Fruit fly (Drosophila melanogaster) whole organism, larva: ENCODE measurements around the gene alpha4GT1.

Experiments used
- noc ChIP-seq: fragments of 200-800 bp; sonication (Bioruptor generic); optimal IDR thresholded peaks from 3 replicates; lab custom pipeline; 2019; ENCODE audit warnings: missing biosample characterization, mild to moderate bottlenecking, missing genetic modification characterization, moderate library complexity

alpha4GT1 gene

dm6 chr2L:3018212-3018611, 4.7 kb downstream of the alpha4GT1 start, which contains the start of the genes CG17224 and CG17264:
CG17224 (minus strand) TSS chr2L:3018308.
CG17264 (plus strand) TSS chr2L:3018508.
- TF ChIP-seq noc (tag; lab: Kevin White, UChicago), result no peak

- TF ChIP-seq noc (tag; lab: Kevin White, UChicago), result no peak
These were observed 10.2 kb downstream of the alpha4GT1 start for dm6 chr2L:3012780-3013179.

DNA sequence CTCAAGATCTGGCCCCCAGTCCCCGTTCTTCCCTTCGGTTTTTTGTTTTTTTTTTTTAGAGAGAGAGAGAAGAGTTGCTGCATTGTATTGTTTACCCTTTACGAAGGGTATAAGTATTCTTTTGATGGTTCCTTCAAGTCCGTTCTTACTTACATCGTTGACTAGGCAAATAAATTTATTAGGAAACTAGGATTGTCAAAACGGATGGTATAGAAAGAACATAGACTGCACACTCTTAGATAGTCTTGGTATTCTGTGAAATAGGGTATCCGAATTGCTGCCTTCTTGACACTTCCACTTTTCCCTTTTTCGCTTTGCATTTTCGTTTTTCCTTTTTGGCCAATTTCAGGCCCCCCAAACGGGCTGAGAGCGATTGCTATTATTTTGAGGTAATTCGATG, 11.5 kb downstream of the alpha4GT1 start:
- TF ChIP-seq noc (tag; lab: Kevin White, UChicago), result no peak

dm6 chr2L:3009438-3009837, 13.5 kb downstream of the alpha4GT1 start:
- no peak for TF ChIP-seq noc (tag; lab: Kevin White, UChicago)

- no peak for TF ChIP-seq noc (tag; lab: Kevin White, UChicago)
These were observed 16.0 kb downstream of the alpha4GT1 start for dm6 chr2L:3006925-3007426.

dm6 chr2L:3006194-3006593, 16.7 kb downstream of the alpha4GT1 start:
- no peak for TF ChIP-seq noc (tag; lab: Kevin White, UChicago)

- TF ChIP-seq noc (tag; lab: Kevin White, UChicago), result no peak
These were observed 17.5 kb downstream of the alpha4GT1 start for dm6 chr2L:3005483-3005882.

- TF ChIP-seq noc (tag; lab: Kevin White, UChicago), result no peak
These were observed 18.3 kb downstream of the alpha4GT1 start for dm6 chr2L:3004601-3005000.

DNA sequence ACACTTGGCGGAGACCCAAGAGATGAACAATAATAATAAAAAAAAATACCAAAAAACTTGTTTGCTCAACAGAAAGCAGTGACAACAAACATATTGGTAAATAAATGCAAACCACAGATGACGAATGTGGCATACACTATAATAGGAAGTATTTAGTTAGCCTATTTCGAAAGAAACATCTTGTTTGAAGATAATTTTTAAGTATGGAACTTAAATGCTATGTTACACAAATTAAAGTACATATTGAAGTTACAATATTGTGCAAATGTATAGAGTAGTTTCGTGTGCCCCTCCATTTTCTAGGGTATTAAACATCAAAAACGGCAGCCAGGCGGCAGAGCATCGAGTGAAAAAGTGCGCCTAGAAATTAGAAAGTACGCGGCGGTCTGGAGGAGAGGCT, 19.5 kb downstream of the alpha4GT1 start:
- no peak for TF ChIP-seq noc (tag; lab: Kevin White, UChicago)

DNA sequence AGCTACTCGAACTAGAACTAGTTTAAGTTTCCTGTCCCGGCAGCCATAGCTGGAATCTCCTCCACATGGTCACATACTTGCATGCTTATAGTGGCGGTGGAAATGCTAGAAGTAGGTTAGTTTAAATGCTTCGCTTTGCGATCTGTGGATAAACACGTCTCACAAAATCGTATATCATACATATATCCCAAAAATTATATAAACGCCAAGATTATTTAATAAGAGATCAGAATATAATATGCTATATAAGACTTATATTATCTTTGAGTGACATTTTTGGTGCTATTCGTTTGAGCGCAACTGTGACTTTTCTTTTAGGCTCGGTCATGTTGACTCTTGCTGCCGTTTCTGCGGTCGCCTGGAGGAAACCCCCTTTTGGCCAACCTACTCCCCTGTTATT, 21.0 kb downstream of the alpha4GT1 start:
- no peak for TF ChIP-seq noc (tag; lab: Kevin White, UChicago)

dm6 chr2L:3000517-3000934, 22.4 kb downstream of the alpha4GT1 start:
- no peak for TF ChIP-seq noc (tag; lab: Kevin White, UChicago)

- TF ChIP-seq noc (tag; lab: Kevin White, UChicago), result no peak
These were observed 23.3 kb downstream of the alpha4GT1 start for dm6 chr2L:2999609-3000008.

DNA sequence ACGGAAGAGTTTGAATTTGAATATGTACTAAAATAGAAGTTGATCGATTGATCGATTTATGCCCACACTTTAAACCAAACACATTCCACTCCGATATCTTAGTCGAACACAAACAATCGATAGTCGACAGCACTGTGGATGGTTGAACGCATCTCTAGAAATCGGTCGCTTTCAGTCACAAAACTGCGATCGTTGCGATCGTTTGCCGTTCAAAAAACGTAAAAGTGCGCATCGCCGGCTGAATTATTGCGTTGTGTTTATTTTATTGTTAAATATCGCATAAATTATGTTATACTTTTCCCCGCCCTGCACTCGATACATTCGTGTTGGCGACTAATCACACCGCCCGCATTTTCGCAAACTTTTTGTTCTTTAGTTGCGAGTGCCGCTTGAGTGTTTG, 23.8 kb downstream of the alpha4GT1 start, which contains the start of gene Ccdc85:
Gene Ccdc85 (plus strand): TSS at position 174 of the 400 bp plus-strand sequence.
- no peak for TF ChIP-seq noc (tag; lab: Kevin White, UChicago)

DNA sequence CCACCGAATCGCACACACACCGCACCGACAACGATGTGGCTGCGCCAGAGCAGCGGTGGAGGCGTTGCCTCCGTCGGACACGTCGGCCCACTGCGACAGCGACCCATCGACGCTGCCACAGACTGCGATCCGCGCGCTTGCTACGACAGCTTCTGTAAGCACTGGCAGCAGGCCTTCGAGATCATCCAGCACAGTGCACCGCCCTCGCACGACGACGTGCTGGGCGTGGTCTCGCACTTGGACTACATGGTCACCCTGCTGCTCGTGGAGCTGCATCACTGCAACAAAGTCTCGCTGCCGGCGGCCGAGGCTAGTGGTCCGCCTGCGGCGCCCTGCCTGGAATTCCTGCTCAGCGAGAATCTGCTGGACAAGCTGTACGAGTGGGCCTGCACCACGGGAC, 29.2 kb downstream of the alpha4GT1 start:
- no peak for TF ChIP-seq noc (tag; lab: Kevin White, UChicago)

DNA sequence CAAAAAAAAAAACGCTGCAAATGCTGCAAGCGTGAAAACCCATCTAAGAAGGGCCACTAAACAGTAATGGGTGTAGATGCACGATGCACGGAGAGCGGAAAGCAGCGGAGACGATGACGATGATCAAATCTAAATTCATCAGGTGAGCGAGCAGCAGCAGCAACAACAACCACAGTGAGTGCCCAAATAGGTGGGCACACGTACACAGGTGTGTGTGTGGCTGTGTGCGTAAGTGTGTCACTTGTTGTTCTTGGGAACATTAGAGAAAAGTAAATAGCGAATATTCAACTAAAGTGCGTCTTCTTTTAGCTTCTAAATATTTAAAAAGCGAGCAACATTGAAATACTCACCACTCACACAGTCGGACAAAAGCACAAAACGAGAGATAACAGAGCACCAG, 29.7 kb downstream of the alpha4GT1 start:
- TF ChIP-seq noc (tag; lab: Kevin White, UChicago), result no peak

DNA sequence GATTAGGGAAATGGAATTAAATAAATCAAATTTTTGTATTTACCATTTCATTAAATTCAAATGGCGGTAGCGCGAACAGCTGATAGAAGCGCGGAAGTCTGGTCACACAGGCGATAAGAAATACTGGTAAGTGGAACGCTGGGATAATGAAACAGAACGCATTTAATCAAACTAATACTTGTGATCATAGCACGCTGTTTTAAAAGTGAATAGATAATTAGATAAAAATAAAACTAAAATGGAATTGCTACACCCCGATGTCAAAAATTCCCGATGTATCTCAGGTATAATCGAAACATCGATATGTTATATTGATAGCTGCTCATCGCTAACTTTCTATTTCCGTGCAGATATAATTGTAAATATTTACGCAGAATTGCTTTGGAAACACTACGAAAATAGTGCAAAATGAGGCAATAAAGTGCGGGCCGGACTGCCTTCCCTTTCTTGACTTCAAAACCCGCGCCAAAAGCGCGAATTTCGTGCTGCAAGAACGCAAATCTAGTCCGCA, 30.2 kb downstream of the alpha4GT1 start, which contains the start of the genes okr and CG3558:
Gene okr (minus strand): TSS at position 96 of the 511 bp plus-strand sequence.
Gene CG3558 (plus strand): TSS at position 207 of the 511 bp plus-strand sequence.
- TF ChIP-seq noc (tag; lab: Kevin White, UChicago), result no peak

dm6 chr2L:2987681-2988381, 35.1 kb downstream of the alpha4GT1 start, which contains the start of the genes Chd1 and Bem46:
Chd1 (minus strand) TSS chr2L:2987723.
Bem46 (plus strand) TSS chr2L:2988116.
- no peak for TF ChIP-seq noc (tag; lab: Kevin White, UChicago)
